Worm (Caenorhabditis elegans): Measurements from ENCODE around the gene dao-6.

DNA sequence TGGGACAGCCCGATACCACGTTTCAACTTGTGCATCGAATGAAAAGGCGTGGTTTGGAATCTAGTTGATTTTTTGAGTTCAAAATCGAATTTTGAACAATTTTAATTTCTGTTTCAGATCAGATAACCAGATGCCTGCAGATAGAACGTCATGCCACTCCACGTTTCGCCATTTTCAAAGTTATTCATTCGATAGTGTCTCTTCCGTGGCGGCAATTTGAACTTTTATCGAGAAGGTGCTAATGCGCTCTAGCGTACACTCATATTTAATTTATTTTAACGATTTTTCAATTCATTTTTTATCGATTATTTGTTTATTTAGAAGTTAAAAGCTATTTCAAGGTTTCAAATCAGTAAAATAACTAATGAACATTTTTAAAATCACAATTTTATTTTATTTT lies 39.9 kb upstream of the dao-6 start:
- no peak for TF ChIP-seq snpc-4 (tag; optimal IDR thresholded peaks at IDR 0.05)
- TF ChIP-seq nhr-76 (tag; optimal IDR thresholded peaks at IDR 0.05), result no peak
- no peak for TF ChIP-seq lin-13 (tag; optimal IDR thresholded peaks at IDR 0.05)
- no peak for TF ChIP-seq zip-8 (tag; optimal IDR thresholded peaks at IDR 0.05)

All from whole organism, mixed stage, embryonic.